Worm (Caenorhabditis elegans) whole organism, dauer: ENCODE data around the gene W02B3.7.

Experiments used
- unc-62 ChIP-seq: sonication (generic microtip); optimal IDR thresholded peaks from 2 replicates; lab custom pipeline; 2017; ENCODE audit warnings: missing biosample characterization, missing genetic modification reagents, missing genetic modification characterization

W02B3.7 gene

ce11 chrIII:656660-657059 is 35.2 kb downstream of the W02B3.7 start:
- no peak for TF ChIP-seq unc-62 (GFP tag; lab: Kevin White, UChicago)

DNA sequence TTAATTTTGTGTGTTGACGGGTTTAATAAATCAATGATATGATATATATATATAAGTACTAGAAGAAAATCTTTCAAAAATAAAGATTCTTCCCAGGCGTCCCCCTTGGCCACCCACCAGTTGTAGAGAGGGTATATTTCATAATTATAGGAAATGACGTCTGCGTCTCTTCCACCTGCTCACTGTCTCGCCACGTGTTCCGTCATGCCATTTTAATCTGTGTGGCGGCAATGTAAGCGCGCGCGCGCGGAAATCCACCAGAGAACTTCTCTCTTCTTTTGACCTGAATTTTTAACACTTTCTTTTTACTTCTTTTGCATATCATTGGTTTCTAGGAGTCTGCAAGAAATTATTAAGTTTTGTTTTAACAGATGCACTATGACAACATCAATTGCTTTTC is 37.5 kb downstream of the W02B3.7 start:
- TF ChIP-seq unc-62 (GFP tag; lab: Kevin White, UChicago) = no peak

ce11 chrIII:651587-651986 is 40.2 kb downstream of the W02B3.7 start:
- no peak for TF ChIP-seq unc-62 (GFP tag; lab: Kevin White, UChicago)

ce11 chrIII:650539-650938 is 41.3 kb downstream of the W02B3.7 start:
- no peak for TF ChIP-seq unc-62 (GFP tag; lab: Kevin White, UChicago)

ce11 chrIII:649935-650334 is 41.9 kb downstream of the W02B3.7 start:
- no peak for TF ChIP-seq unc-62 (GFP tag; lab: Kevin White, UChicago)

- TF ChIP-seq unc-62 (GFP tag; lab: Kevin White, UChicago) = no peak
Observed at ce11 chrIII:647248-647647, 44.6 kb downstream of the W02B3.7 start.

DNA sequence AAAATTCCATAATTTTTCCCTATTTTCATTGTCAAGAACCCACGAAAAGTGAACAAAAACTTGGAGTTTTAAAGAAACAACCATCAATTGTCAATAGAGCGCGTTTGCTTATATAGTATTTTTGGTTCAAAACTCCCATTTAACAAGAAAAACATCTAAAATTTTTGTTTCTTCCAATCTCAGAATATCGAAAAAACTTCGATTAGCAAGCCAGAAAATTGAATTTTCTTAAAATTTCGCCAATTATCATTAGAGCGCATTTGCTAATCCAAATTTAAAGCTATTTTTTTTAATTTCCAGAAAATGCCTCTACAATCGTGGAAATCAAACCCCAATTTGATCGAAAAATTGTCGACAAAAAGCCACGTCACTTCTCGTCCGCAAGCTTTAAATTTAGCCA is 45.4 kb downstream of the W02B3.7 start, which contains the start of gene orai-1:
Gene orai-1, plus strand, starts transcription at position 301 of the 400 bp plus-strand sequence.
- TF ChIP-seq unc-62 (GFP tag; lab: Kevin White, UChicago) = no peak

ce11 chrIII:644660-645059 is 47.2 kb downstream of the W02B3.7 start:
- TF ChIP-seq unc-62 (GFP tag; lab: Kevin White, UChicago) = no peak

DNA sequence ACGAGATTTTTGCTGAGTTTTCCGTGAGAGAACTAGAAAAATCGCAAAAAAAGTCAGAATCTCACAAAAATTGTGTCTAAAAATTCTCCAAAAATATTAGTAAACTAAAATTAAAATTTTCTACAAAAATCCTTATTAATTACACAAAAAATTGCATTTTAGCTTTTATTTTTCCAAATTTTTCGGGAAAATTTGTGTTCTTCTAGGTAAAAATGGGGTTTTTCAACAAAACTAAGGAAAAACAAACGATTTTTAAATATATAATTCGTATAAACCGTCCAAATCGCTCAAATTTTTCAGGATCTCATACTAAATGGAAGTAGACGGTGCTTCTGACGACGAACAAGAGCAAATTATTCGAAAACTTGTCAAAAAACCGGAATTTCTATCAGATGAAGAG is 50.1 kb downstream of the W02B3.7 start, which contains the start of gene W06E11.1:
Gene W06E11.1, plus strand, starts transcription at position 301 of the 400 bp plus-strand sequence.
- TF ChIP-seq unc-62 (GFP tag; lab: Kevin White, UChicago) = no peak

ce11 chrIII:640198-640803 is 51.5 kb downstream of the W02B3.7 start, which contains the start of the genes tag-266 and tag-267:
tag-266 (minus strand) TSS chrIII:640226.
tag-267 (plus strand) TSS chrIII:640790.
- TF ChIP-seq unc-62 (GFP tag; lab: Kevin White, UChicago) = no peak

- no peak for TF ChIP-seq unc-62 (GFP tag; lab: Kevin White, UChicago)
Observed at ce11 chrIII:638319-638718, 53.5 kb downstream of the W02B3.7 start, which contains the start of gene sbds-1. sbds-1 (minus strand) TSS chrIII:638419.
